Worm (Caenorhabditis elegans): Measurements from ENCODE around the gene C39D10.7.

DNA sequence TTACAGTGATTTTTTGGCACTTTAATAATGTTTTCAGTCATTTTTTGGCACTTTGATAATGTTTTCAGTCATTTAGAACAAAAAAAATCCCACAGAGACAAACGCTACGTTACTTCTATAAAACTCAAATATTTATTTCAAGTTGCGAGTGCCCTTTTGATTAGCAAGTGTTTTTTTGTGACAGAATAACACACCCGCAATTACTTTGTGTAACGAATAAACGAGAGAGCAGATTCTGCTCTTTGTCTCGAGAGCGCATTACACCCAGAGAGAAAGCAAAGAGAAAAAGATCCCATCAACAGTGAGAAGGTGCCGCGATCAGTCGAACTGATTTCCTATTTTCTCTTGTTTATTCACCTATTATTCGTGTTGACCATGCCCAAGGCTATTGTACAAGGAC is 29.7 kb downstream of the C39D10.7 start, which contains the start of gene pcyt-2.2:
- TF ChIP-seq ceh-82 (tag; optimal IDR thresholded peaks at IDR 0.05) = no peak
- no peak for TF ChIP-seq unc-62 (GFP tag; optimal IDR thresholded peaks at IDR 0.05)
- no peak for TF ChIP-seq elt-1 (tag; optimal IDR thresholded peaks at IDR 0.05)
- TF ChIP-seq ama-1 (optimal IDR thresholded peaks at IDR 0.05) = no peak
- TF ChIP-seq lin-39 (tag; optimal IDR thresholded peaks at IDR 0.05) = no peak
- no peak for TF ChIP-seq nhr-10 (tag; optimal IDR thresholded peaks at IDR 0.05)
- TF ChIP-seq nhr-23 (tag; optimal IDR thresholded peaks at IDR 0.05) = no peak
- no peak for TF ChIP-seq sma-9 (GFP tag; optimal IDR thresholded peaks at IDR 0.05)
- no peak for TF ChIP-seq sma-9 (tag; optimal IDR thresholded peaks at IDR 0.05)
- TF ChIP-seq skn-1 (tag; optimal IDR thresholded peaks at IDR 0.05) = no peak
- TF ChIP-seq ztf-11 (tag; optimal IDR thresholded peaks at IDR 0.05) = no peak
- TF ChIP-seq nhr-25 (tag; optimal IDR thresholded peaks at IDR 0.05) = no peak
